Worm (Caenorhabditis elegans) whole organism, L1 larva: Measurements from ENCODE around the gene C55A6.10.
"Not testable (repeated sequence)": the region's sequence is repeated elsewhere in the genome, so short reads cannot be mapped to it uniquely, and the experiment has no call there.

Source experiments
- C04F5.9 ChIP-seq: sonication (generic microtip); optimal IDR thresholded peaks from 2 replicates; lab custom pipeline; 2016; ENCODE audit warnings: missing genetic modification characterization, missing compliant biosample characterization
- F16B12.6 ChIP-seq: fragments of 150-350 bp; optimal IDR thresholded peaks from 2 replicates; lab custom pipeline; 2014; ENCODE audit warnings: missing biosample characterization, missing genetic modification characterization
- aly-2 ChIP-seq: fragments of 150-350 bp; optimal IDR thresholded peaks from 2 replicates; lab custom pipeline; 2014; ENCODE audit warnings: missing biosample characterization, missing genetic modification characterization
- ama-1 ChIP-seq: fragments of 150-350 bp; optimal IDR thresholded peaks from 2 replicates; lab custom pipeline; 2014
- blmp-1 ChIP-seq: fragments of 150-350 bp; optimal IDR thresholded peaks from 2 replicates; lab custom pipeline; 2014; ENCODE audit warnings: missing biosample characterization, missing genetic modification characterization
- ceh-8 ChIP-seq: fragments of 200-800 bp; sonication (Bioruptor generic); optimal IDR thresholded peaks from 2 replicates; lab custom pipeline; 2018; ENCODE audit warnings: mild to moderate bottlenecking, missing genetic modification characterization, moderate library complexity, missing compliant biosample characterization
- ceh-82 ChIP-seq, 3 experiments: fragments of 150-350 bp in 1 of 3; sonication (generic microtip) in 2 of 3; optimal IDR thresholded peaks; 2 replicates each; lab custom pipeline; 2014 to 2017; ENCODE audit warnings: missing biosample characterization in 3 of 3, missing genetic modification characterization in 3 of 3
- ceh-90 ChIP-seq: sonication (generic microtip); optimal IDR thresholded peaks from 2 replicates; lab custom pipeline; 2016; ENCODE audit warnings: missing genetic modification characterization, missing compliant biosample characterization
- ces-1 ChIP-seq: fragments of 150-350 bp; optimal IDR thresholded peaks from 2 replicates; lab custom pipeline; 2014; ENCODE audit warnings: missing biosample characterization, missing genetic modification reagents, missing genetic modification characterization
- egl-27 ChIP-seq, 2 experiments: fragments of 150-350 bp in 1 of 2; sonication (generic microtip); optimal IDR thresholded peaks; 3 replicates each; lab custom pipeline; 2017 to 2018; ENCODE audit warnings: missing biosample characterization in 2 of 2, missing genetic modification characterization in 2 of 2, missing genetic modification reagents in 2 of 2
- elt-2 ChIP-seq: sonication (generic microtip); optimal IDR thresholded peaks from 2 replicates; lab custom pipeline; 2016; ENCODE audit warnings: missing genetic modification characterization, mild to moderate bottlenecking, inconsistent platforms, missing compliant biosample characterization, missing genetic modification reagents
- fkh-10 ChIP-seq: sonication (generic microtip); optimal IDR thresholded peaks from 2 replicates; lab custom pipeline; 2017; ENCODE audit warnings: missing biosample characterization, missing genetic modification reagents, missing genetic modification characterization
- fkh-4 ChIP-seq: sonication (generic microtip); optimal IDR thresholded peaks from 2 replicates; lab custom pipeline; 2016; ENCODE audit warnings: missing compliant biosample characterization, missing genetic modification characterization, borderline replicate concordance
- fkh-8 ChIP-seq: sonication (generic microtip); optimal IDR thresholded peaks from 2 replicates; lab custom pipeline; 2016; ENCODE audit warnings: mild to moderate bottlenecking, missing genetic modification characterization, missing compliant biosample characterization
- grh-1 ChIP-seq: fragments of 200-800 bp; sonication (Bioruptor generic); IDR thresholded peaks from 2 replicates; pipeline ENCODE4 v1.3.6; 2022; ENCODE audit warnings: missing genetic modification reagents, missing genetic modification characterization, missing compliant biosample characterization
- hlh-17 ChIP-seq: fragments of 200-800 bp; sonication (Bioruptor generic); optimal IDR thresholded peaks from 2 replicates; lab custom pipeline; 2018; ENCODE audit warnings: missing genetic modification characterization, mild to moderate bottlenecking, missing compliant biosample characterization, moderate library complexity, borderline replicate concordance
- hpl-2 ChIP-seq: fragments of 150-350 bp; optimal IDR thresholded peaks from 2 replicates; lab custom pipeline; 2014; ENCODE audit warnings: missing biosample characterization, missing genetic modification reagents, missing genetic modification characterization
- lin-13 ChIP-seq: fragments of 150-350 bp; optimal IDR thresholded peaks from 2 replicates; lab custom pipeline; 2014; ENCODE audit warnings: missing biosample characterization, missing genetic modification reagents, missing genetic modification characterization
- lin-15B ChIP-seq: fragments of 150-350 bp; sonication (generic microtip); optimal IDR thresholded peaks from 3 replicates; lab custom pipeline; 2014; ENCODE audit warnings: missing biosample characterization, missing genetic modification characterization
- lin-39 ChIP-seq: fragments of 150-350 bp; optimal IDR thresholded peaks from 2 replicates; lab custom pipeline; 2014; ENCODE audit warnings: missing biosample characterization, missing genetic modification reagents, missing genetic modification characterization
- lir-3 ChIP-seq: sonication (generic microtip); optimal IDR thresholded peaks from 2 replicates; lab custom pipeline; 2016; ENCODE audit warnings: mild to moderate bottlenecking, missing genetic modification characterization, moderate library complexity, missing compliant biosample characterization; ENCODE audit not compliant: poor library complexity
- mef-2 ChIP-seq: fragments of 150-350 bp; optimal IDR thresholded peaks from 2 replicates; lab custom pipeline; 2014; ENCODE audit warnings: missing biosample characterization, missing genetic modification characterization
- nhr-12 ChIP-seq: sonication (generic microtip); optimal IDR thresholded peaks from 2 replicates; lab custom pipeline; 2017; ENCODE audit warnings: missing biosample characterization, missing genetic modification characterization
- nhr-20 ChIP-seq: sonication (generic microtip); optimal IDR thresholded peaks from 2 replicates; lab custom pipeline; 2016; ENCODE audit warnings: mild to moderate bottlenecking, missing genetic modification characterization, missing compliant biosample characterization
- nhr-71 ChIP-seq: sonication (generic microtip); optimal IDR thresholded peaks from 2 replicates; lab custom pipeline; 2016; ENCODE audit warnings: mild to moderate bottlenecking, missing genetic modification characterization, moderate library complexity, missing compliant biosample characterization
- nhr-76 ChIP-seq: sonication (generic microtip); optimal IDR thresholded peaks from 2 replicates; lab custom pipeline; 2017; ENCODE audit warnings: missing biosample characterization, missing genetic modification characterization
- nhr-85 ChIP-seq: sonication (generic microtip); peaks from one replicate; lab custom pipeline; 2016; ENCODE audit warnings: missing genetic modification characterization, inconsistent platforms, missing compliant biosample characterization
- nhr-90 ChIP-seq: sonication (generic microtip); optimal IDR thresholded peaks from 2 replicates; lab custom pipeline; 2016; ENCODE audit warnings: mild to moderate bottlenecking, missing genetic modification characterization, missing compliant biosample characterization; ENCODE audit not compliant: poor library complexity
- pag-3 ChIP-seq: sonication (generic microtip); optimal IDR thresholded peaks from 2 replicates; lab custom pipeline; 2017; ENCODE audit warnings: missing genetic modification characterization, mild to moderate bottlenecking, missing compliant biosample characterization, antibody characterized with exemption, borderline replicate concordance; ENCODE audit not compliant: insufficient read depth
- pax-3 ChIP-seq: fragments of 200-800 bp; sonication (Bioruptor generic); optimal IDR thresholded peaks from 2 replicates; lab custom pipeline; 2018; ENCODE audit warnings: mild to moderate bottlenecking, missing genetic modification characterization, moderate library complexity, missing compliant biosample characterization
- snpc-4 ChIP-seq: fragments of 150-350 bp; optimal IDR thresholded peaks from 2 replicates; lab custom pipeline; 2014; ENCODE audit warnings: missing biosample characterization, missing genetic modification characterization
- snu-23 ChIP-seq: sonication (generic microtip); optimal IDR thresholded peaks from 2 replicates; lab custom pipeline; 2016; ENCODE audit warnings: missing genetic modification characterization, missing compliant biosample characterization
- sox-4 ChIP-seq: sonication (generic microtip); optimal IDR thresholded peaks from 2 replicates; lab custom pipeline; 2016; ENCODE audit warnings: missing genetic modification characterization, missing compliant biosample characterization
- sptf-1 ChIP-seq: fragments of 150-350 bp; optimal IDR thresholded peaks from 2 replicates; lab custom pipeline; 2014; ENCODE audit warnings: missing biosample characterization, missing genetic modification characterization
- sup-37 ChIP-seq: fragments of 200-800 bp; sonication (Bioruptor generic); optimal IDR thresholded peaks from 2 replicates; lab custom pipeline; 2018; ENCODE audit warnings: mild to moderate bottlenecking, missing genetic modification characterization, missing compliant biosample characterization
- swsn-7 ChIP-seq: sonication (generic microtip); optimal IDR thresholded peaks from 2 replicates; lab custom pipeline; 2016; ENCODE audit warnings: missing genetic modification characterization, missing compliant biosample characterization
- tbx-2 ChIP-seq: sonication (generic microtip); optimal IDR thresholded peaks from 2 replicates; lab custom pipeline; 2016; ENCODE audit warnings: missing genetic modification characterization, missing compliant biosample characterization
- unc-130 ChIP-seq: fragments of 150-350 bp; optimal IDR thresholded peaks from 2 replicates; lab custom pipeline; 2017; ENCODE audit warnings: missing biosample characterization, missing genetic modification characterization, inconsistent platforms
- unc-30 ChIP-seq: sonication (generic microtip); optimal IDR thresholded peaks from 2 replicates; lab custom pipeline; 2017; ENCODE audit warnings: missing biosample characterization, missing genetic modification characterization
- unc-62 ChIP-seq: fragments of 150-350 bp; optimal IDR thresholded peaks from 2 replicates; lab custom pipeline; 2014; ENCODE audit warnings: missing biosample characterization, missing genetic modification reagents, missing genetic modification characterization
- zag-1 ChIP-seq: fragments of 150-350 bp; optimal IDR thresholded peaks from 2 replicates; lab custom pipeline; 2014; ENCODE audit warnings: missing biosample characterization, missing genetic modification characterization
- ztf-11 ChIP-seq, 2 experiments: sonication (generic microtip); optimal IDR thresholded peaks; 2 replicates each; lab custom pipeline; 2016 to 2017; ENCODE audit warnings: missing genetic modification characterization in 2 of 2, missing biosample characterization in 1 of 2, missing compliant biosample characterization in 1 of 2

C55A6.10 gene

ce11 chrV:11480734-11481133 is 24.4 kb upstream of the C55A6.10 start, which contains the start of gene T11F9.14:
T11F9.14 (minus strand) TSS chrV:11480834.
- not testable (repeated sequence) for TF ChIP-seq unc-30 (tag; lab: Kevin White, UChicago); unc-62 (GFP tag; lab: Kevin White, UChicago); swsn-7

ce11 chrV:11483580-11484092 is 21.5 kb upstream of the C55A6.10 start, which contains the start of gene col-157:
col-157 (plus strand) TSS chrV:11484042.
- TF ChIP-seq C04F5.9, pax-3, fkh-4 (tag; lab: Kevin White, UChicago): not testable (repeated sequence)

ce11 chrV:11484404-11484803 is 20.7 kb upstream of the C55A6.10 start:
- no peak for TF ChIP-seq aly-2 (tag; lab: Kevin White, UChicago)
- TF ChIP-seq unc-30 (tag; lab: Kevin White, UChicago), result no peak
- TF ChIP-seq pag-3 (tag; lab: Kevin White, UChicago), result no peak
- TF ChIP-seq ceh-8, result no peak
- no peak for TF ChIP-seq F16B12.6 (tag; lab: Kevin White, UChicago)
- no peak for TF ChIP-seq egl-27 (tag; optimal IDR thresholded peaks at IDR 0.05; lab: Kevin White, UChicago)
- TF ChIP-seq C04F5.9 (tag; lab: Kevin White, UChicago), result no peak
- no peak for TF ChIP-seq unc-130
- no peak for TF ChIP-seq ces-1 (GFP tag; lab: Kevin White, UChicago)
- no peak for TF ChIP-seq ztf-11 (tag; optimal IDR thresholded peaks at IDR 0.05; lab: Kevin White, UChicago)
- TF ChIP-seq nhr-71, result no peak
- TF ChIP-seq zag-1 (tag; lab: Kevin White, UChicago), result no peak
- no peak for TF ChIP-seq lin-13 (GFP tag; lab: Kevin White, UChicago)
- no peak for TF ChIP-seq nhr-76
- no peak for TF ChIP-seq lin-39 (tag; lab: Kevin White, UChicago)
- no peak for TF ChIP-seq ceh-82 (tag; optimal IDR thresholded peaks at IDR 0.05; lab: Kevin White, UChicago)
- no peak for TF ChIP-seq nhr-12 (tag; lab: Kevin White, UChicago)

- TF ChIP-seq grh-1 (GFP tag; lab: Robert Waterston, UW) (no peak), aly-2 (tag; lab: Kevin White, UChicago) (no peak), fkh-10 (GFP tag; lab: Kevin White, UChicago) (no peak), elt-2 (tag; lab: Kevin White, UChicago) (no peak), sox-4 (tag; lab: Kevin White, UChicago) (no peak)
Observed at ce11 chrV:11485558-11485957, 19.6 kb upstream of the C55A6.10 start, which contains the start of gene srh-1. srh-1 (plus strand) TSS chrV:11485858.

- TF ChIP-seq unc-30 (tag; lab: Kevin White, UChicago) (no peak), snu-23 (GFP tag; lab: Kevin White, UChicago) (no peak), lir-3 (tag; lab: Kevin White, UChicago) (no peak), blmp-1 (tag; lab: Kevin White, UChicago) (no peak), tbx-2 (tag; lab: Kevin White, UChicago) (no peak), aly-2 (tag; lab: Kevin White, UChicago) (no peak), lin-15B (tag; lab: Kevin White, UChicago) (no peak)
Observed at ce11 chrV:11486680-11487079, 18.5 kb upstream of the C55A6.10 start, which contains the start of gene T11F9.10. T11F9.10 (plus strand) TSS chrV:11486980.

ce11 chrV:11488288-11488687 is 16.9 kb upstream of the C55A6.10 start:
- TF ChIP-seq nhr-85 (tag; lab: Kevin White, UChicago) (no peak), grh-1 (GFP tag; lab: Robert Waterston, UW) (no peak), F16B12.6 (tag; lab: Kevin White, UChicago) (no peak), fkh-8 (tag; lab: Kevin White, UChicago) (no peak), ceh-90 (no peak), nhr-20 (tag; lab: Kevin White, UChicago) (no peak), sptf-1 (tag; lab: Kevin White, UChicago) (no peak), fkh-10 (GFP tag; lab: Kevin White, UChicago) (no peak), hpl-2 (GFP tag; lab: Kevin White, UChicago) (no peak), egl-27 (tag; optimal IDR thresholded peaks at IDR 0.05; lab: Kevin White, UChicago) (no peak), nhr-90 (no peak), lin-39 (tag; lab: Kevin White, UChicago) (no peak), ama-1 (no peak), sup-37 (no peak), mef-2 (tag; lab: Kevin White, UChicago) (no peak), hlh-17 (GFP tag; lab: Kevin White, UChicago) (no peak), snpc-4 (no peak)
